Fruit fly (Drosophila melanogaster) whole organism, embryonic: ENCODE data around the gene CCDC53.

Experiments used
- Atf6 ChIP-seq: fragments of 200-800 bp; sonication (Bioruptor generic); IDR thresholded peaks from 2 replicates; pipeline ENCODE4 v1.3.6; 2022; ENCODE audit warnings: missing biosample characterization, missing genetic modification characterization
- CG1024 ChIP-seq: fragments of 200-800 bp; sonication (Bioruptor generic); IDR thresholded peaks from 2 replicates; pipeline ENCODE4 v1.3.6; 2022; ENCODE audit warnings: missing biosample characterization, missing genetic modification characterization
- CG11093 ChIP-seq: fragments of 200-800 bp; sonication (Bioruptor generic); IDR thresholded peaks from 3 replicates; pipeline ENCODE4 v1.3.6; 2022; ENCODE audit warnings: missing biosample characterization, missing genetic modification characterization
- CG11247 ChIP-seq: fragments of 200-800 bp; sonication (Bioruptor generic); IDR thresholded peaks from 2 replicates; pipeline ENCODE4 v1.3.6; 2022; ENCODE audit warnings: missing biosample characterization, missing genetic modification characterization
- CG12155 ChIP-seq: fragments of 200-800 bp; sonication (Bioruptor generic); optimal IDR thresholded peaks from 3 replicates; lab custom pipeline; 2016; ENCODE audit warnings: missing biosample characterization, missing genetic modification characterization
- CG12219 ChIP-seq: fragments of 200-800 bp; sonication (Bioruptor generic); optimal IDR thresholded peaks from 3 replicates; lab custom pipeline; 2018; ENCODE audit warnings: missing biosample characterization, mild to moderate bottlenecking, missing genetic modification characterization
- CG13775 ChIP-seq: fragments of 200-800 bp; sonication (Bioruptor generic); optimal IDR thresholded peaks from 3 replicates; lab custom pipeline; 2017; ENCODE audit warnings: missing biosample characterization, mild to moderate bottlenecking, missing genetic modification characterization
- CG14014 ChIP-seq: fragments of 200-800 bp; sonication (Bioruptor generic); IDR thresholded peaks from 2 replicates; pipeline ENCODE4 v1.3.6; 2022; ENCODE audit warnings: missing biosample characterization, missing genetic modification characterization
- CG14860 ChIP-seq: fragments of 200-800 bp; sonication (Bioruptor generic); IDR thresholded peaks from 3 replicates; pipeline ENCODE4 v1.3.6; 2022; ENCODE audit warnings: missing biosample characterization, missing genetic modification characterization; ENCODE audit not compliant: partially characterized antibody
- CG15514 ChIP-seq: fragments of 200-800 bp; sonication (Bioruptor generic); optimal IDR thresholded peaks from 3 replicates; lab custom pipeline; 2017; ENCODE audit warnings: missing biosample characterization, missing genetic modification characterization, mild to moderate bottlenecking, moderate library complexity, missing genetic modification reagents
- CG17186 ChIP-seq: fragments of 200-800 bp; sonication (Bioruptor generic); optimal IDR thresholded peaks from 3 replicates; lab custom pipeline; 2017; ENCODE audit warnings: missing biosample characterization, missing genetic modification reagents, missing genetic modification characterization
- CG17361 ChIP-seq: fragments of 200-800 bp; sonication (Bioruptor generic); IDR thresholded peaks from 3 replicates; pipeline ENCODE4 v1.3.6; 2022; ENCODE audit warnings: missing biosample characterization, missing genetic modification characterization
- CG17385 ChIP-seq: fragments of 200-800 bp; sonication (Bioruptor generic); optimal IDR thresholded peaks from 3 replicates; lab custom pipeline; 2018; ENCODE audit warnings: missing biosample characterization, mild to moderate bottlenecking, missing genetic modification characterization
- CG17912 ChIP-seq: fragments of 200-800 bp; sonication (Bioruptor generic); optimal IDR thresholded peaks from 2 replicates; lab custom pipeline; 2018; ENCODE audit warnings: missing biosample characterization, mild to moderate bottlenecking, missing genetic modification characterization
- CG18764 ChIP-seq: fragments of 200-800 bp; sonication (Bioruptor generic); optimal IDR thresholded peaks from 3 replicates; lab custom pipeline; 2016; ENCODE audit warnings: missing biosample characterization, missing genetic modification characterization
- CG3163 ChIP-seq: fragments of 200-800 bp; sonication (Bioruptor generic); optimal IDR thresholded peaks from 3 replicates; lab custom pipeline; 2016; ENCODE audit warnings: missing biosample characterization, missing genetic modification characterization
- CG43689 ChIP-seq: fragments of 200-800 bp; sonication (Bioruptor generic); IDR thresholded peaks from 2 replicates; pipeline ENCODE4 v1.3.6; 2022; ENCODE audit warnings: missing biosample characterization, missing genetic modification characterization
- CG6813 ChIP-seq: fragments of 200-800 bp; sonication (Bioruptor generic); optimal IDR thresholded peaks from 2 replicates; lab custom pipeline; 2017; ENCODE audit warnings: missing biosample characterization, missing genetic modification characterization, mild to moderate bottlenecking, moderate library complexity, missing genetic modification reagents
- CG7928 ChIP-seq: fragments of 200-800 bp; sonication (Bioruptor generic); optimal IDR thresholded peaks from 2 replicates; lab custom pipeline; 2017; ENCODE audit warnings: missing biosample characterization, mild to moderate bottlenecking, missing genetic modification characterization
- D ChIP-seq, 2 experiments: fragments of 200-800 bp in 1 of 2; fragments of >200 bp in 1 of 2; sonication (Bioruptor generic) in 1 of 2; optimal IDR thresholded peaks; 2 replicates in 1 of 2; 3 replicates in 1 of 2; lab custom pipeline; 2017; ENCODE audit warnings: mild to moderate bottlenecking in 1 of 2, missing biosample characterization in 1 of 2, missing genetic modification characterization in 1 of 2, missing genetic modification reagents in 1 of 2
- D19B ChIP-seq: fragments of 200-800 bp; sonication (Bioruptor generic); optimal IDR thresholded peaks from 2 replicates; lab custom pipeline; 2017; ENCODE audit warnings: missing biosample characterization, mild to moderate bottlenecking, missing genetic modification characterization
- Deaf1 ChIP-seq: fragments of 200-800 bp; optimal IDR thresholded peaks from 3 replicates; lab custom pipeline; 2019; ENCODE audit warnings: missing biosample characterization, mild to moderate bottlenecking, missing genetic modification characterization, moderate library complexity
- Eip74EF ChIP-seq, 2 experiments: fragments of 200-800 bp in 1 of 2; fragments of >200 bp in 1 of 2; sonication (Bioruptor generic) in 1 of 2; optimal IDR thresholded peaks; 2 replicates each; lab custom pipeline; 2017 to 2019; ENCODE audit warnings: missing biosample characterization in 2 of 2, missing genetic modification characterization in 2 of 2, mild to moderate bottlenecking in 1 of 2, moderate library complexity in 1 of 2
- H15 ChIP-seq: fragments of 200-800 bp; sonication (Bioruptor generic); IDR thresholded peaks from 3 replicates; pipeline ENCODE4 v1.3.6; 2022; ENCODE audit warnings: missing biosample characterization, missing genetic modification characterization
- HLH4C ChIP-seq: fragments of 200-800 bp; sonication (Bioruptor generic); IDR thresholded peaks from 3 replicates; pipeline ENCODE4 v1.3.6; 2022; ENCODE audit warnings: missing biosample characterization, missing genetic modification characterization; ENCODE audit not compliant: partially characterized antibody
- HmgD ChIP-seq: fragments of 200-800 bp; sonication (Bioruptor generic); optimal IDR thresholded peaks from 3 replicates; lab custom pipeline; 2016; ENCODE audit warnings: missing biosample characterization, missing genetic modification characterization
- Pdp1 ChIP-seq, 2 experiments: fragments of 200-800 bp; sonication (Bioruptor generic); optimal IDR thresholded peaks; 3 replicates each; lab custom pipeline; 2016; ENCODE audit warnings: missing biosample characterization in 2 of 2, missing genetic modification characterization in 2 of 2, mild to moderate bottlenecking in 1 of 2, moderate library complexity in 1 of 2
- abd-A ChIP-seq: fragments of 200-800 bp; sonication (Bioruptor generic); optimal IDR thresholded peaks from 3 replicates; lab custom pipeline; 2019; ENCODE audit warnings: missing biosample characterization, mild to moderate bottlenecking, missing genetic modification characterization, moderate library complexity
- al ChIP-seq: fragments of 200-800 bp; sonication (Bioruptor generic); IDR thresholded peaks from 2 replicates; pipeline ENCODE4 v1.3.6; 2022; ENCODE audit warnings: missing biosample characterization, missing genetic modification characterization
- ash1 ChIP-seq: fragments of 200-800 bp; sonication (Bioruptor generic); optimal IDR thresholded peaks from 2 replicates; lab custom pipeline; 2018; ENCODE audit warnings: missing biosample characterization, mild to moderate bottlenecking, missing genetic modification characterization
- dmrt99B ChIP-seq: fragments of 200-800 bp; sonication (Bioruptor generic); optimal IDR thresholded peaks from 2 replicates; lab custom pipeline; 2018; ENCODE audit warnings: missing biosample characterization, mild to moderate bottlenecking, missing genetic modification characterization, moderate library complexity
- emc ChIP-seq: fragments of 200-800 bp; sonication (Bioruptor generic); optimal IDR thresholded peaks from 2 replicates; lab custom pipeline; 2016; ENCODE audit warnings: missing biosample characterization, missing genetic modification characterization
- fd3F ChIP-seq: fragments of 200-800 bp; sonication (Bioruptor generic); optimal IDR thresholded peaks from 2 replicates; lab custom pipeline; 2018; ENCODE audit warnings: missing biosample characterization, mild to moderate bottlenecking, missing genetic modification characterization, moderate library complexity
- fd64A ChIP-seq: fragments of 200-800 bp; sonication (Bioruptor generic); optimal IDR thresholded peaks from 3 replicates; lab custom pipeline; 2018; ENCODE audit warnings: missing biosample characterization, mild to moderate bottlenecking, missing genetic modification characterization
- gsb-n ChIP-seq: fragments of 200-800 bp; sonication (Bioruptor generic); optimal IDR thresholded peaks from 3 replicates; lab custom pipeline; 2018; ENCODE audit warnings: missing biosample characterization, mild to moderate bottlenecking, missing genetic modification characterization
- hkb ChIP-seq, 2 experiments: fragments of 200-800 bp in 1 of 2; fragments of >200 bp in 1 of 2; sonication (Bioruptor generic) in 1 of 2; IDR thresholded peaks in 1 of 2; optimal IDR thresholded peaks in 1 of 2; 2 replicates each; pipeline versions ENCODE4 v1.3.6 to Lab custom; 2017 to 2022; ENCODE audit warnings: missing biosample characterization in 1 of 2, missing genetic modification characterization in 1 of 2
- lbe ChIP-seq: fragments of 200-800 bp; sonication (Bioruptor generic); optimal IDR thresholded peaks from 2 replicates; lab custom pipeline; 2016; ENCODE audit warnings: missing biosample characterization, mild to moderate bottlenecking, missing genetic modification characterization
- lilli ChIP-seq: fragments of 200-800 bp; sonication (Bioruptor generic); optimal IDR thresholded peaks from 3 replicates; lab custom pipeline; 2016; ENCODE audit warnings: missing biosample characterization, missing genetic modification characterization
- odd ChIP-seq: fragments of 200-800 bp; sonication (Bioruptor generic); optimal IDR thresholded peaks from 2 replicates; lab custom pipeline; 2017; ENCODE audit warnings: missing biosample characterization, mild to moderate bottlenecking, missing genetic modification characterization
- p53 ChIP-seq: fragments of 200-800 bp; sonication (Bioruptor generic); optimal IDR thresholded peaks from 2 replicates; lab custom pipeline; 2016; ENCODE audit warnings: missing biosample characterization, missing genetic modification characterization
- sima ChIP-seq: fragments of 200-800 bp; sonication (Bioruptor generic); optimal IDR thresholded peaks from 2 replicates; lab custom pipeline; 2016; ENCODE audit warnings: missing biosample characterization, missing genetic modification characterization
- sisA ChIP-seq: fragments of 200-800 bp; sonication (Bioruptor generic); IDR thresholded peaks from 2 replicates; pipeline ENCODE4 v1.3.6; 2022; ENCODE audit warnings: missing biosample characterization, missing genetic modification characterization
- slbo ChIP-seq: fragments of 200-800 bp; sonication (Bioruptor generic); IDR thresholded peaks from 2 replicates; pipeline ENCODE4 v1.3.6; 2022; ENCODE audit warnings: missing biosample characterization, missing genetic modification characterization
- sob ChIP-seq: fragments of 200-800 bp; sonication (Bioruptor generic); IDR thresholded peaks from 2 replicates; pipeline ENCODE4 v1.3.6; 2022; ENCODE audit warnings: missing biosample characterization, missing genetic modification characterization
- tup ChIP-seq: fragments of 200-800 bp; sonication (Bioruptor generic); optimal IDR thresholded peaks from 2 replicates; lab custom pipeline; 2016; ENCODE audit warnings: missing biosample characterization, mild to moderate bottlenecking, missing genetic modification characterization, moderate library complexity
- zen2 ChIP-seq: fragments of 200-800 bp; sonication (Bioruptor generic); IDR thresholded peaks from 3 replicates; pipeline ENCODE4 v1.3.6; 2022; ENCODE audit warnings: missing biosample characterization, missing genetic modification characterization; ENCODE audit not compliant: partially characterized antibody
- zfh2 ChIP-seq: fragments of 200-800 bp; sonication (Bioruptor generic); optimal IDR thresholded peaks from 2 replicates; lab custom pipeline; 2016; ENCODE audit warnings: missing biosample characterization, missing genetic modification characterization

CCDC53 gene

DNA sequence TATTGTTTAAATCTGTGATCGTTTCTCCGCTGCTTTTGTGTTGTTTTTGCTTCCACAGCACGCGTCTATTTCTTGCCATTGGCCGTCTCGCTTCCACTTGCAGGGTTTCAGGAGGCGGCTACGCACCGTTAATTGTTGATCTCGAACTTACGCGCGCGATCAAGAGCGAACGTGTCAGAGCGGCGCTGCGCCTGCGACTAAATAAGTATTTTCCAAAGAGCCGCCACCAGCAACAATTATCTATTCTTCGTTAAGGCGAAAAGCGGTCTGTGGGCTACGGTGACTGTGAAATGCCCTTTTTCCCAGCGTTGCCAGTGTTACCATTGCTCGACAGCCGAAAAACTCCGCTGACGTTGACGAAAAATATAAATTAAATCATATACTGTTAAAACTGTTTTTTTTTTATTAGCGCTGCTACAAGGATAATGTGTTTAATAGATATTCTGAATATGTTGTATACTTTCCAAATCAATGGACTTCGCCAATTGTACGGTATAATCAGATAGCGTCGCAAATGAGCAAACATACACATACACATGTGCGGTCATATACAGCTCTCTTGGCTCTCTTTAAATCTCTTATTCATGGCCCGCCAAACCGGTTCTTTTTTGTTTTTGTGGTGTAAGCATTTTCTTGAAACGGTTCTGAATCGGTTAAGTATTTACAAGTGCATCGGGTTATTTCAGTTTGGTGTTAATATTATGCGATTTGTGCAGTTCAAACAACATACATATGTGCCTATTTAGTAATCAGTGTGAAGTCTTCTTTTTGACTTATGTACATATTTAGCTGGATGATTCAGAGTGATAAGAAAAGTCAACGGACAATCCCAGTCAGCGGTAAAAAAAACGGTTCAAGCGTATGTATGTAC, 46.7 kb upstream of the CCDC53 start, which contains the start of gene pes (continued):
- TF ChIP-seq CG14860 (GFP tag; lab: Robert Waterston, UW) (no peak), zen2 (no peak), CG17385 (GFP tag; lab: Kevin White, UChicago) (peak; percentile 42), CG1024 (peak; percentile 56; the same call in 1 of the 2 replicates), slbo (GFP tag; lab: Robert Waterston, UW) (peak; percentile 92), lbe (GFP tag; lab: Kevin White, UChicago) (peak; percentile 95), gsb-n (tag; lab: Kevin White, UChicago) (peak; percentile 98), CG14014 (GFP tag; lab: Robert Waterston, UW) (peak; percentile 85), lilli (GFP tag; lab: Kevin White, UChicago) (peak; percentile 95), sob (GFP tag; lab: Robert Waterston, UW) (peak; percentile 64), CG12219 (peak; percentile 20), HmgD (GFP tag; lab: Kevin White, UChicago) (no peak), CG17361 (peak; percentile 96), HLH4C (GFP tag; lab: Robert Waterston, UW) (peak; percentile 48; the same call in 1 of the 3 replicates), CG13775 (GFP tag; lab: Kevin White, UChicago) (peak; percentile 90), CG12155 (peak; percentile 77), CG17912 (peak; percentile 59), CG15514 (GFP tag; lab: Kevin White, UChicago) (peak; percentile 83), sima (GFP tag; lab: Kevin White, UChicago) (peak; percentile 10), CG17186 (GFP tag; lab: Kevin White, UChicago) (peak; percentile 58), al (GFP tag; lab: Robert Waterston, UW) (peak; percentile 83), fd3F (GFP tag; lab: Kevin White, UChicago) (peak; percentile 84), D19B (peak; percentile 88), CG11093 (GFP tag; lab: Robert Waterston, UW) (peak; percentile 92), odd (GFP tag; lab: Kevin White, UChicago) (peak; percentile 72), ash1 (GFP tag; lab: Kevin White, UChicago) (no peak), fd64A (GFP tag; lab: Kevin White, UChicago) (peak; percentile 51), Deaf1 (tag; lab: Kevin White, UChicago) (peak; percentile 58), p53 (GFP tag; lab: Kevin White, UChicago) (peak; percentile 97), sisA (GFP tag; lab: Robert Waterston, UW) (peak; percentile 95), D (optimal IDR thresholded peaks at IDR 0.05; lab: Kevin White, UChicago) (no peak), D (GFP tag; optimal IDR thresholded peaks at IDR 0.05; lab: Kevin White, UChicago) (peak; percentile 90), CG7928 (peak; percentile 49), abd-A (tag; lab: Kevin White, UChicago) (peak; percentile 94), CG3163 (peak; percentile 90), CG6813 (peak; percentile 92), emc (GFP tag; lab: Kevin White, UChicago) (peak; percentile 70), CG11247 (peak; percentile 56), zfh2 (peak; percentile 7), hkb (optimal IDR thresholded peaks at IDR 0.05; lab: Kevin White, UChicago) (peak; percentile 39), hkb (GFP tag; IDR thresholded peaks at IDR 0.05; lab: Robert Waterston, UW) (peak; percentile 96), Pdp1 (GFP tag; optimal IDR thresholded peaks at IDR 0.05; lab: Kevin White, UChicago) (peak; percentile 86 to 95), Eip74EF (GFP tag; optimal IDR thresholded peaks at IDR 0.05; lab: Kevin White, UChicago) (peak in 1 of 2 experiments; percentile 92), Atf6 (GFP tag; lab: Robert Waterston, UW) (peak; percentile 95), dmrt99B (tag; lab: Kevin White, UChicago) (peak; percentile 94), H15 (peak; percentile 93), tup (peak; percentile 90), CG18764 (GFP tag; lab: Kevin White, UChicago) (peak; percentile 83), CG43689 (GFP tag; lab: Robert Waterston, UW) (no peak)
